Fruit fly (Drosophila melanogaster): ENCODE results near the gene CG12947.

The CG12947 gene

DNA sequence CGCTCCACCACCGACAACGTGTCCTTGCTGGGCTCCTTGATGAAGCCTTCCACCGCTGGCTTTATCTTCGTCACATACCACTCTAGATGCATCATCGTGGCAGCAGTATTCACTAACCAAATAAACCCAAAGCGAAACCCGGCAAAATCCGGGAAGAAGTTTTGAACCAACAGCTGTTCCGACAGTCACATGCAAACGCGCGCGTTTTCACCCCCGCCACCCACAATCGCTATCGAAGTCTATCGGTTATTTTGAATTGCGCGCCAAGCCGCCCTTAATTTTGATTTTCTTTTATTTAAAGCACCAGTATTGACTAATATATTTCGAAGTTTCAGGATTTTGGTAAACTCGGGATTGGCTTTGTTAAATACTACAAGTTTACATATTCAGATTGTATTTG lies 25.4 kb upstream of the CG12947 start, which contains the start of gene Tti1:
Gene Tti1, minus strand, starts transcription at position 200 of the 400 bp plus-strand sequence.
- TF ChIP-seq CG7101 (tag; optimal IDR thresholded peaks at IDR 0.05) (no peak), cic (GFP tag; optimal IDR thresholded peaks at IDR 0.05) (no peak), CG14711 (tag; optimal IDR thresholded peaks at IDR 0.05) (no peak), Clk (GFP tag; optimal IDR thresholded peaks at IDR 0.05) (no peak), ovo (GFP tag; optimal IDR thresholded peaks at IDR 0.05) (no peak), CG7045 (GFP tag; optimal IDR thresholded peaks at IDR 0.05) (no peak), kay (GFP tag; ENCODE audit: borderline replicate concordance) (no peak), pad (GFP tag; optimal IDR thresholded peaks at IDR 0.05) (no peak), Hr96 (GFP tag; optimal IDR thresholded peaks at IDR 0.05) (no peak), CG33017 (tag; optimal IDR thresholded peaks at IDR 0.05) (no peak), CG1620 (GFP tag; optimal IDR thresholded peaks at IDR 0.05) (no peak), CG11617 (GFP tag; optimal IDR thresholded peaks at IDR 0.05) (no peak), CG12768 (GFP tag; optimal IDR thresholded peaks at IDR 0.05) (no peak), bab1 (GFP tag; optimal IDR thresholded peaks at IDR 0.05) (no peak), toe (GFP tag; optimal IDR thresholded peaks at IDR 0.05) (no peak), cnc (optimal IDR thresholded peaks at IDR 0.05) (no peak), CG5204 (GFP tag; optimal IDR thresholded peaks at IDR 0.05) (no peak), Mnt (GFP tag; optimal IDR thresholded peaks at IDR 0.05) (no peak)

DNA sequence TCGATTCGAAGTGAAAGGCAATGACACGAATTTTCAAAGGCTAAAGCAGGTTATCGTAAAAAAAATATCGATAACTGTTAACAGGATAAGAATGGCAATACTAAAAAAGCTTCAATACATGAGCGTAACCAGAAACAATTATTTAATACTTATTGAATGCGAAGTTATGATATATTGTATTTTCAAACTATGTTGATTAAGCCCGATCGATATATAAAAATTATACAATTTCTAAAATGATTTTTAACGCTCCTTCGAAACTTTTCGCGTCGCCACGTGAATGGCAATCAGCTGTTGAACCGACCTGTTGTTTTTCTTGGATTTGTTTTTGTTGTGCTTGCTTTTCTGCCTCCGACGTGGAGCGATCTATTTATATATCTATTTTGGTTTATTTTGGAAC lies 23.7 kb upstream of the CG12947 start, which contains the start of the genes Alg12 and Rpt3R:
Gene Alg12, plus strand, starts transcription at position 305 of the 400 bp plus-strand sequence.
Gene Rpt3R, minus strand, starts transcription at position 324 of the 400 bp plus-strand sequence.
- no peak for TF ChIP-seq pad (GFP tag; optimal IDR thresholded peaks at IDR 0.05)
- TF ChIP-seq toe (GFP tag; optimal IDR thresholded peaks at IDR 0.05), result no peak
- TF ChIP-seq CG33017 (tag; optimal IDR thresholded peaks at IDR 0.05), result no peak
- peak; percentile 4 for TF ChIP-seq CG11617 (GFP tag; optimal IDR thresholded peaks at IDR 0.05)
- peak; percentile 21 for TF ChIP-seq bab1 (GFP tag; optimal IDR thresholded peaks at IDR 0.05)
- TF ChIP-seq ovo (GFP tag; optimal IDR thresholded peaks at IDR 0.05), result no peak
- TF ChIP-seq CG7101 (tag; optimal IDR thresholded peaks at IDR 0.05), result no peak
- TF ChIP-seq cnc (optimal IDR thresholded peaks at IDR 0.05), result no peak
- TF ChIP-seq CG14711 (tag; optimal IDR thresholded peaks at IDR 0.05), result peak; percentile 71
- peak; percentile 19 for TF ChIP-seq Crg-1 (GFP tag; optimal IDR thresholded peaks at IDR 0.05)
- TF ChIP-seq Hr96 (GFP tag; optimal IDR thresholded peaks at IDR 0.05), result no peak
- no peak for TF ChIP-seq Mnt (GFP tag; optimal IDR thresholded peaks at IDR 0.05)
- no peak for TF ChIP-seq CG1620 (GFP tag; optimal IDR thresholded peaks at IDR 0.05)

DNA sequence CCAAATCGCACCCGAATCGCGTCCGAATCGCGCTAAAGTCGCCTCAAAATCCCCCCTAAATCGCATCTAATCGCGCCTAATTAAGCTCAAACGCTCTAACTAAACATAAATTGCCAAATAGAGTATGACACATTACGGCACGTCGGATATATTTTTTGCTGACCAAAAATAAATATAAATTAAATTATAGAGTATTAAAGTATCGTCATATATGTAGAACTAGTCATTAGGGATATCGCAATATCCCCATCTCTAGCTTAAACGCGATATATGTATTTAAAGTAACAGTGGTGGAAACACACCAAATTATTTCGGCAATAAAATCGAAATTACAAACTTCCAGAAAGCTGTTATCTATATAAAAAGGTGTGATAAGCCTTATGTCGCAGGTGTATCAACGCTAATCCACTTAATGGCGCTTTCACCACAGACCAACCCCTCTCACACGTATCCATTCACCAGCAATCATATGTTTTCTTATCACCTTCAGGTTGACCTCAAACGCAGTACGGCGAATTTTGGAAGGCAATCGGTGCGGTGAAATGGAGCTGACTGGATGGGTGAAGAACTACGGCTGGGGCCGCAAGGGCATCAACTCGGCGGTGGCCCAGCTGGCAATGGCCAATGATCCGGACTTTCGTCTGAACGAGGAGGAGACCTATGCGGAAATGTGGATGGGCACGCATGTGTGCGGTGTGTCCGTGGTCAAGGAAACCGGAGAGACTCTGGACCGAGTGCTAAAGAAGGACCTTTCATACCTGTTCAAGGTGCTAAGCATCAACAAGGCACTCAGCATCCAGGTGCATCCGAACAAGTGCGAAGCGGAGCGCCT lies 20.3 kb upstream of the CG12947 start, which contains the start of gene Mpi:
Gene Mpi, plus strand, starts transcription at position 263 of the 832 bp plus-strand sequence.
- no peak for TF ChIP-seq kay (GFP tag; ENCODE audit: borderline replicate concordance)
- peak; percentile 38 for TF ChIP-seq tj (GFP tag; optimal IDR thresholded peaks at IDR 0.05)
- no peak for TF ChIP-seq toe (GFP tag; optimal IDR thresholded peaks at IDR 0.05)
- TF ChIP-seq CG33017 (tag; optimal IDR thresholded peaks at IDR 0.05), result peak; percentile 21
- TF ChIP-seq CG12768 (GFP tag; optimal IDR thresholded peaks at IDR 0.05), result peak; percentile 44
- TF ChIP-seq CG1620 (GFP tag; optimal IDR thresholded peaks at IDR 0.05), result peak; percentile 23
- TF ChIP-seq CG7101 (tag; optimal IDR thresholded peaks at IDR 0.05), result peak; percentile 2
- TF ChIP-seq Mnt (GFP tag; optimal IDR thresholded peaks at IDR 0.05), result peak; percentile 43
- peak; percentile 50 for TF ChIP-seq CG11617 (GFP tag; optimal IDR thresholded peaks at IDR 0.05)
- TF ChIP-seq bab1 (GFP tag; optimal IDR thresholded peaks at IDR 0.05), result peak; percentile 70
- TF ChIP-seq cic (GFP tag; optimal IDR thresholded peaks at IDR 0.05), result peak; percentile 85

DNA sequence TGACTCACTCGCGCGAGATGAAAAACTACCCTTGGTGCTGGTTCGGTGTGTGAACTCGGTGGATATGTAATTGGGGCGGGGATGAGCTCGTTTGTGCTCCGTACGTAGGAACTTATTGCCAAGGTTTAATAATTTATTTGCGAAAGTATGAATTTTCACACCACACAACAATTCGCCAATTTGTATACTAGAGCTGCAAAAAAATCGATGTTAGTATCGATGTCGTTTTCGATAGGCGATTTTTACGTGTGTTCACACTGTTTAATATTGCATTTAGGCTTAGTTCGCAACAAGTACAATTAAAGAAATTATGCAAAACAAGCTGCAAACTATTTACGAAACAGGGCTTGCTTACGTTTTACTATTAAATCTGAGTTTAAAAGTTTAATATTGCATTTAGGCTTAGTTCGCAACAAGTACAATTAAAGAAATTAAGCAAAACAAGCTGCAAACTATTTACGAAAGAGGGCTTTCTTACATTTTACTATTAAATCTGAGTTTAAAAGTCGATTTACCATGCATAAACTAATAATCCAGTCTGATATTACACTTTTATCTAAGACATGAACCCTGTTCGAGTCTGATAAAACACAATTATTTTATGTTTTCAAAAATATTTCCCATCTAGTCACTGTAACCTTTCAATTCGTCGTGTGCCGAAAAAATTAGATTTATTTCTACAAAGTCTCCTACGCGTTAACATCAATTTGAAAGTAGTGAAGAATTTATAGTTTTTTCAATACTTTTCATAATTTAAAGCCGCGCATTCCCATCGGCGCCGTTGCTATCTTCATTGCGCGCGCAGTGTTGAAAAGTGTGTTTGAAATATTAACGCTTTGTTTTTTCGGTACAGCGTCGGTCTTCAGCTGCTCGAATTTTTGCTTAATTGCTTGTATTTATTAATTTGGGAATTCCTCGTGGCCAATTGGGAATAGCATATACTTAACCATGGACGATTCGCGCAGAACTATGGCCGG lies 16.6 kb upstream of the CG12947 start, which contains the start of the genes Snap24 and CG8478:
Gene Snap24, minus strand, starts transcription at position 196 of the 977 bp plus-strand sequence.
Gene CG8478, plus strand, starts transcription at position 696 of the 977 bp plus-strand sequence.
- peak; percentile 1 for TF ChIP-seq CG11617 (GFP tag; optimal IDR thresholded peaks at IDR 0.05)
- peak; percentile 25 for TF ChIP-seq Mnt (GFP tag; optimal IDR thresholded peaks at IDR 0.05)
- TF ChIP-seq bab1 (GFP tag; optimal IDR thresholded peaks at IDR 0.05), result peak; percentile 9
- TF ChIP-seq pad (GFP tag; optimal IDR thresholded peaks at IDR 0.05), result peak; percentile 51
- no peak for TF ChIP-seq CG5204 (GFP tag; optimal IDR thresholded peaks at IDR 0.05)
- no peak for TF ChIP-seq cnc (optimal IDR thresholded peaks at IDR 0.05)
- no peak for TF ChIP-seq CG33017 (tag; optimal IDR thresholded peaks at IDR 0.05)
- no peak for TF ChIP-seq CG7045 (GFP tag; optimal IDR thresholded peaks at IDR 0.05)
- no peak for TF ChIP-seq ovo (GFP tag; optimal IDR thresholded peaks at IDR 0.05)
- TF ChIP-seq tj (GFP tag; optimal IDR thresholded peaks at IDR 0.05), result peak; percentile 0

All from whole organism, adult.